Worm (Caenorhabditis elegans) whole organism, midembryonic: ENCODE data around the gene F16G10.13.

ENCODE experiments used
- T22C8.4 ChIP-seq: fragments of 200-800 bp; sonication (Bioruptor generic); IDR thresholded peaks from 2 replicates; pipeline ENCODE4 v1.3.6; 2022; ENCODE audit warnings: missing genetic modification characterization, missing compliant biosample characterization
- cog-1 ChIP-seq: sonication (generic microtip); optimal IDR thresholded peaks from 2 replicates; lab custom pipeline; 2016; ENCODE audit warnings: missing genetic modification characterization, missing compliant biosample characterization
- flt-1 ChIP-seq: fragments of 200-800 bp; sonication (Bioruptor generic); IDR thresholded peaks from 2 replicates; pipeline ENCODE4 v1.3.6; 2022; ENCODE audit warnings: missing genetic modification characterization, missing compliant biosample characterization
- klf-2 ChIP-seq: fragments of 200-800 bp; sonication (Bioruptor generic); conservative IDR thresholded peaks from 2 replicates; pipeline ENCODE4 v1.3.6; 2022; ENCODE audit warnings: missing genetic modification reagents, missing genetic modification characterization, missing compliant biosample characterization
- med-1 ChIP-seq: sonication (generic microtip); optimal IDR thresholded peaks from 2 replicates; lab custom pipeline; 2017; ENCODE audit warnings: missing genetic modification characterization, mild to moderate bottlenecking, missing compliant biosample characterization, antibody characterized with exemption, missing genetic modification reagents; ENCODE audit not compliant: insufficient read depth
- ref-1 ChIP-seq: fragments of 200-800 bp; sonication (Bioruptor generic); conservative IDR thresholded peaks from 2 replicates; pipeline ENCODE4 v1.3.6; 2022; ENCODE audit warnings: missing genetic modification reagents, missing genetic modification characterization, missing compliant biosample characterization
- tab-1 ChIP-seq: fragments of 200-800 bp; sonication (Bioruptor generic); IDR thresholded peaks from 2 replicates; pipeline ENCODE4 v1.3.6; 2022; ENCODE audit warnings: missing genetic modification characterization, missing compliant biosample characterization
- ztf-23 ChIP-seq: fragments of 200-800 bp; sonication (Bioruptor generic); IDR thresholded peaks from 2 replicates; pipeline ENCODE4 v1.3.6; 2022; ENCODE audit warnings: missing genetic modification reagents, missing genetic modification characterization, missing compliant biosample characterization
- ztf-29 ChIP-seq: fragments of 200-800 bp; sonication (Bioruptor generic); IDR thresholded peaks from 2 replicates; pipeline ENCODE4 v1.3.6; 2022; ENCODE audit warnings: missing genetic modification reagents, missing genetic modification characterization, missing compliant biosample characterization

Gene F16G10.13

DNA sequence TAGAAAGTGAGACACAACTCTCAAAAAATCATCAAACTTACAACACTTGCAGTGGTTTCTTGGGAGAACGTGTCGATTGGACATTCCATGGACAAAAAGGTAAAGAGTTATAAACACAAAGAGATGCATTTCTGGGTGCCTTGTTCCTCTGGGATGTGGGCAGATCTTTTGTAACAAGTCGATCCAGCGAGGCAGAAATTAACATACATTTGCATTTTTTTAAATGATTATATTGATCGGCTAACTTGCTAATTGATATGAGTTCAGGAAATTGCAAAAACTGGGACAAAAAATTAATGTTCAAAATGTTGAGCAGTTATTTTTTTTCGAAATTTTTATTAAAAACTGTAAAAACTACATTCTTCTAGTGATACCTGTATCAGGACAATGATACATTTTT, 18.0 kb downstream of the F16G10.13 start, which contains the start of gene F16G10.6:
F16G10.6 (minus strand) TSS at position 101 of the 400 bp plus-strand sequence.
- TF ChIP-seq flt-1: no peak
- TF ChIP-seq cog-1 (tag; lab: Kevin White, UChicago): no peak
- no peak for TF ChIP-seq ref-1 (GFP tag; lab: Robert Waterston, UW)
- no peak for TF ChIP-seq T22C8.4 (GFP tag; lab: Robert Waterston, UW)
- TF ChIP-seq klf-2 (GFP tag; lab: Robert Waterston, UW): no peak
- no peak for TF ChIP-seq med-1 (GFP tag; lab: Kevin White, UChicago)
- no peak for TF ChIP-seq ztf-29
- no peak for TF ChIP-seq tab-1 (GFP tag; lab: Robert Waterston, UW)
- no peak for TF ChIP-seq ztf-23 (GFP tag; lab: Robert Waterston, UW)

DNA sequence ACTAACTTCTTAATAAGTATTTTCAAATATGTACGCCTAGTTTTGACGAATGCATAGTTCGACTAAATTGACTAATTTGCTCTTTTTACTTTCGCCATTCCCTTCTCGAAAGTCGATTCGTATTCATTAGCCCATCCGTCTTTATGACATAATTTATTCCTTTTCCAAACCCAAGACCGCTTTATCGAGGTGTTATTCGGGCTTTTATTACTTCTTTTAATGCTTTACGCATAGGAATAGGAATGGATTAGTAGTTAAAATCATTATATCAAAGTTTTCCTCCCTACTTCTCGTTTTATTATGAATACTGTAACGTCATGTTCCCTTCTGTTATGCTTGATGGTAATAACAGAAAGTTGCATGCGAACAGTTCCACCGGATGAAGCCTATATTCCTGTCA, 20.8 kb downstream of the F16G10.13 start, which contains the start of gene F16G10.2:
F16G10.2 (plus strand) TSS at position 301 of the 400 bp plus-strand sequence.
- TF ChIP-seq cog-1 (tag; lab: Kevin White, UChicago) (no peak), ztf-29 (no peak), klf-2 (GFP tag; lab: Robert Waterston, UW) (no peak), tab-1 (GFP tag; lab: Robert Waterston, UW) (no peak), flt-1 (no peak), med-1 (GFP tag; lab: Kevin White, UChicago) (no peak), ref-1 (GFP tag; lab: Robert Waterston, UW) (no peak), ztf-23 (GFP tag; lab: Robert Waterston, UW) (no peak), T22C8.4 (GFP tag; lab: Robert Waterston, UW) (no peak)

DNA sequence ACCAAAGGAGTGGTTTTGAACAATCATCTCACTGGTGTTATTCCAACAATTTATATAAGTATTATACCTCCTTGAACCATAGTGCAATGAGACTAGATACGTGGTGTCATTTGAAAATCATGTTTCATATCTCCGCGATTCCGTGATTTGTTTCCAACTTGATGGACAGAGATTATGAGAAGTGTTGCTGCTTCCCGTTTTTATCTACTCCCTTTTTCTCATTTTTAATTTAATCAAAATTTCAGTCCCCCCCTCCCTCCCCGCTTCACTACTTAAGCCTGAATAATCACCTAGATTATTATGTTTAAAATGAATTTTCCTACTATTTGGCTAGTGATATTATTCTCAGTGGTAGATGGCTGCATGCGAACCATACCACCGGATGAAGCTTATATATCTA, 23.7 kb downstream of the F16G10.13 start, which contains the start of gene F16G10.3:
F16G10.3 (plus strand) TSS at position 301 of the 400 bp plus-strand sequence.
- no peak for TF ChIP-seq ref-1 (GFP tag; lab: Robert Waterston, UW)

- no peak for TF ChIP-seq ref-1 (GFP tag; lab: Robert Waterston, UW)
- no peak for TF ChIP-seq ztf-23 (GFP tag; lab: Robert Waterston, UW)
- no peak for TF ChIP-seq klf-2 (GFP tag; lab: Robert Waterston, UW)
- no peak for TF ChIP-seq T22C8.4 (GFP tag; lab: Robert Waterston, UW)
- TF ChIP-seq flt-1: no peak
- no peak for TF ChIP-seq cog-1 (tag; lab: Kevin White, UChicago)
Measured at ce11 chrII:2368956-2369355, 26.8 kb downstream of the F16G10.13 start, which contains the start of gene hpo-25. hpo-25 (plus strand) TSS chrII:2369256.

- TF ChIP-seq klf-2 (GFP tag; lab: Robert Waterston, UW) (no peak), cog-1 (tag; lab: Kevin White, UChicago) (no peak), ztf-29 (no peak), flt-1 (no peak), ref-1 (GFP tag; lab: Robert Waterston, UW) (no peak), ztf-23 (GFP tag; lab: Robert Waterston, UW) (no peak), tab-1 (GFP tag; lab: Robert Waterston, UW) (no peak), med-1 (GFP tag; lab: Kevin White, UChicago) (no peak), T22C8.4 (GFP tag; lab: Robert Waterston, UW) (no peak)
Measured at ce11 chrII:2366623-2367365, 29.0 kb downstream of the F16G10.13 start, which contains the start of the genes F43C11.12 and F16G10.5. F43C11.12 (minus strand) TSS chrII:2366723. F16G10.5 (plus strand) TSS chrII:2367315.

- no peak for TF ChIP-seq cog-1 (tag; lab: Kevin White, UChicago)
- TF ChIP-seq tab-1 (GFP tag; lab: Robert Waterston, UW): no peak
- TF ChIP-seq T22C8.4 (GFP tag; lab: Robert Waterston, UW): no peak
- no peak for TF ChIP-seq klf-2 (GFP tag; lab: Robert Waterston, UW)
- no peak for TF ChIP-seq flt-1
- TF ChIP-seq ztf-29: no peak
- TF ChIP-seq ztf-23 (GFP tag; lab: Robert Waterston, UW): no peak
- TF ChIP-seq med-1 (GFP tag; lab: Kevin White, UChicago): no peak
Measured at ce11 chrII:2363673-2364072, 32.1 kb downstream of the F16G10.13 start, which contains the start of gene F43C11.11. F43C11.11 (minus strand) TSS chrII:2363773.

DNA sequence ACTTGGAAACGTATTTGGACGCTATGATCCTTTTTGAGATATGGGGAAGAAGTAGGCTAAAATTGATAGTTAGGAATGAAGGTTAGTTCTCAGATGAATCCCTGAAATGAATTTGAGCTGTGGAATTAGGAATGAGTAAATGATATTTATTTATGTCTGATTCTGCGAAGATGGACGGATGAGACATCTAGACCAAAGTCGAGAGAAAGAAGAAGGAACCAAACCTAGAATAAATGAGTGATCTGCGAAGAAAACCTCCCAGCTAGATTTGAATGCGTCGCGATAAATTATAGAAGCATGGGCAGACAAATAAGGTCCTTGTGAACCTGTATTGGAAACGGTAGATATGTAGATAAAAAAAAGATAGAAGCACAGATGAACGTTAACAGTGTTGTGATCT, 35.8 kb downstream of the F16G10.13 start, which contains the start of gene F43C11.16:
F43C11.16 (minus strand) TSS at position 101 of the 400 bp plus-strand sequence.
- TF ChIP-seq tab-1 (GFP tag; lab: Robert Waterston, UW) (no peak), med-1 (GFP tag; lab: Kevin White, UChicago) (no peak), ref-1 (GFP tag; lab: Robert Waterston, UW) (no peak), flt-1 (no peak)

DNA sequence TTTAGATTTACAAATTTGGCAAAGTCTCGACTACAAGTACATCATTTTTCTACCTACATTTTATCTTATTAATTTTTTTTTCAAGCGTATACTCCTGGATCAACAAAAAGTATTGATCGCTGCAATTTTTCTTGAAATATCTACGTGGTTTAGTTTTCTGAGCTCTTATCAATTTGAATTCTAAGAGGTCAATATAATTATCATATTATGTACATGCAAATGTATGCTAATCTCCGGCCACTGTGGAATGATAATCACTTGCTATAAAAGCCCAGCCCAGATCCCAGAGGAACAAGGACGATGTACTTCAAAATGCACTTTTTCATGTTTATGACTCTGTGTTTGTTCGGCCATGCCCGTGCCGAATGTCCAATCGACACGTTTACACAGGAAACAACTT, 39.0 kb downstream of the F16G10.13 start, which contains the start of gene F43C11.1:
F43C11.1 (plus strand) TSS at position 301 of the 400 bp plus-strand sequence.
- TF ChIP-seq ztf-23 (GFP tag; lab: Robert Waterston, UW): no peak

DNA sequence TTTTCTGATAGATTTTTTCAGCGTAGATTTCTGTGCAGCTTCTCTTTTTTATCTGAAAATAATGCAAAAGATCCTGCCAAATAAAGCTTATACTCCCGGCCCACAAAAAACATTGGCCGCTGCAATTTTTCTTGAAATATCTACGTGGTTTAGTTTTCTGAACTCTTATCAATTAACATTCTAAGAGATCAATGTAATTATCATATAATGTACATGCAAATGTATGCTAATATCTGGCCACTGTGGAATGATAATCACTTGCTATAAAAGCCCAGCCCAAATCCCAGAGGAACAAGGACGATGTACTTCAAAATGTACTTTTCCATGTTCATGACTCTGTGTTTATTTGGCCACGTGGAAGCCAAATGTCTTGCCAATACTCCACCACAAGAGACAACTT, 41.3 kb downstream of the F16G10.13 start, which contains the start of gene F43C11.2:
F43C11.2 (plus strand) TSS at position 301 of the 400 bp plus-strand sequence.
- no peak for TF ChIP-seq ref-1 (GFP tag; lab: Robert Waterston, UW)
- no peak for TF ChIP-seq ztf-29
- no peak for TF ChIP-seq T22C8.4 (GFP tag; lab: Robert Waterston, UW)
- TF ChIP-seq klf-2 (GFP tag; lab: Robert Waterston, UW): no peak

DNA sequence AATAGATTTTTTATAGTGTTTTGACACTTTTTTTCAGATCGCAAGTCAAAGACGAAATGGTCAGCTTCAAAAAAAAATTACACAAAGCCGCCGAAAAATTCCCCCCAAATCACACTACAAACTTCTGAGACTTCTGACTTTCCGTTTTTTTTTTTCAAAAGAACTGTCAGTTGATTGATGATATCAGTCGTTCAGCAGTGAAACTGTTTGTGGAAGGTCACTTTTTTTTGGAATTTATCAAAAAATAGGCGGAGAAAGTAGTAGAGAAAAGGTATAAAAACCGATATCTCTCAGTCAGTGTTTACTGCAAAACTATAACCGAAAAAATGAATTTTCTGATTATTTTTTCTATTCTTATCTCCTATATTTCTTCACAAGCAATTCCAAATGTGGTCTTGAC, 42.8 kb downstream of the F16G10.13 start, which contains the start of gene F43C11.3:
F43C11.3 (plus strand) TSS at position 301 of the 400 bp plus-strand sequence.
- TF ChIP-seq ztf-29: no peak
- no peak for TF ChIP-seq tab-1 (GFP tag; lab: Robert Waterston, UW)
- TF ChIP-seq T22C8.4 (GFP tag; lab: Robert Waterston, UW): no peak
